Fruit fly (Drosophila melanogaster): ENCODE results near the gene ATPsynO.

DNA sequence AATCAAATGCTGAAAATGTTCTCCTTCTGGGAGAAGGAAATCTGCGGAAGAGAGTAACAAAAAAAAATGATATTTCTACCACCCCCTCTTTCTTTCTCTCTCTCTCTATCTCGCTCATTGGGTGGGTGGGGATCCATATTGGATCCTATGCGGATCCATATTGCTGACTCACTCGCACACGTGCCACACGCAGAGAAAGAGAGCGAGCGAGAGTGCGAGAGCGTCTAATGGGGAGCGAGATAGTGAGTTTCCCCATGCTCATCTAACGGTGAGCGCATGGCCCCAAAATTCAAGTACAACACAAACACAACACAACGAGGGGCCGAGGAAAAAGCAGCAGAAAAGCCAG is 21.3 kb downstream of the ATPsynO start:
- no peak for TF ChIP-seq CTCF (optimal IDR thresholded peaks at IDR 0.05)
- no peak for TF ChIP-seq CG8478 (optimal IDR thresholded peaks at IDR 0.05)

All from S2 (cell line).